Fruit fly (Drosophila melanogaster) whole organism, embryonic: ENCODE data around the gene Nepl7.
A peak's percentile ranks its signal among the peaks of the same experiment; 100 is the strongest.

Source experiments
- Asciz ChIP-seq: fragments of 200-800 bp; sonication (Bioruptor generic); optimal IDR thresholded peaks from 2 replicates; lab custom pipeline; 2017; ENCODE audit warnings: missing biosample characterization, mild to moderate bottlenecking, missing genetic modification characterization, missing genetic modification reagents
- Bdp1 ChIP-seq: fragments of 200-800 bp; sonication (Bioruptor generic); optimal IDR thresholded peaks from 3 replicates; lab custom pipeline; 2016; ENCODE audit warnings: missing biosample characterization, missing genetic modification characterization
- CG10979 ChIP-seq: fragments of 200-800 bp; sonication (Bioruptor generic); optimal IDR thresholded peaks from 2 replicates; lab custom pipeline; 2018; ENCODE audit warnings: missing biosample characterization, mild to moderate bottlenecking, missing genetic modification characterization, moderate library complexity
- CG11398 ChIP-seq: fragments of 200-800 bp; sonication (Bioruptor generic); optimal IDR thresholded peaks from 2 replicates; lab custom pipeline; 2016; ENCODE audit warnings: missing biosample characterization, missing genetic modification characterization
- CG11504 ChIP-seq: fragments of 200-800 bp; sonication (Bioruptor generic); optimal IDR thresholded peaks from 3 replicates; lab custom pipeline; 2019; ENCODE audit warnings: missing biosample characterization, mild to moderate bottlenecking, missing genetic modification characterization, moderate library complexity
- CG13287 ChIP-seq: fragments of 200-800 bp; sonication (Bioruptor generic); IDR thresholded peaks from 2 replicates; pipeline ENCODE4 v1.3.6; 2022; ENCODE audit warnings: missing biosample characterization, missing genetic modification characterization; ENCODE audit not compliant: partially characterized antibody
- CG14014 ChIP-seq: fragments of 200-800 bp; sonication (Bioruptor generic); IDR thresholded peaks from 2 replicates; pipeline ENCODE4 v1.3.6; 2022; ENCODE audit warnings: missing biosample characterization, missing genetic modification characterization
- CG14050 ChIP-seq: fragments of 200-800 bp; sonication (Bioruptor generic); IDR thresholded peaks from 3 replicates; pipeline ENCODE4 v1.3.6; 2022; ENCODE audit warnings: missing biosample characterization, missing genetic modification characterization
- CG14965 ChIP-seq: fragments of 200-800 bp; sonication (Bioruptor generic); optimal IDR thresholded peaks from 2 replicates; lab custom pipeline; 2016; ENCODE audit warnings: missing biosample characterization, missing genetic modification characterization, borderline replicate concordance
- CG15011 ChIP-seq: fragments of 200-800 bp; sonication (Bioruptor generic); optimal IDR thresholded peaks from 3 replicates; lab custom pipeline; 2018; ENCODE audit warnings: missing biosample characterization, mild to moderate bottlenecking, missing genetic modification characterization
- CG15269 ChIP-seq: fragments of 200-800 bp; sonication (Bioruptor generic); optimal IDR thresholded peaks from 2 replicates; lab custom pipeline; 2018; ENCODE audit warnings: missing biosample characterization, mild to moderate bottlenecking, missing genetic modification characterization, moderate library complexity
- CG1647 ChIP-seq: fragments of 200-800 bp; sonication (Bioruptor generic); optimal IDR thresholded peaks from 3 replicates; lab custom pipeline; 2016; ENCODE audit warnings: missing biosample characterization, missing genetic modification characterization
- CG17186 ChIP-seq: fragments of 200-800 bp; sonication (Bioruptor generic); optimal IDR thresholded peaks from 3 replicates; lab custom pipeline; 2017; ENCODE audit warnings: missing biosample characterization, missing genetic modification reagents, missing genetic modification characterization
- CG2116 ChIP-seq: fragments of 200-800 bp; sonication (Bioruptor generic); optimal IDR thresholded peaks from 3 replicates; lab custom pipeline; 2018; ENCODE audit warnings: missing biosample characterization, mild to moderate bottlenecking, missing genetic modification characterization
- CG31224 ChIP-seq: fragments of 200-800 bp; sonication (Bioruptor generic); IDR thresholded peaks from 2 replicates; pipeline ENCODE4 v1.3.6; 2022; ENCODE audit warnings: missing biosample characterization, missing genetic modification characterization
- CG3995 ChIP-seq: fragments of 200-800 bp; sonication (Bioruptor generic); optimal IDR thresholded peaks from 3 replicates; lab custom pipeline; 2016; ENCODE audit warnings: missing biosample characterization, missing genetic modification characterization
- CG4404 ChIP-seq: fragments of 200-800 bp; sonication (Bioruptor generic); IDR thresholded peaks from 2 replicates; pipeline ENCODE4 v1.3.6; 2022; ENCODE audit warnings: missing biosample characterization, missing genetic modification characterization
- CG4617 ChIP-seq: fragments of 200-800 bp; sonication (Bioruptor generic); optimal IDR thresholded peaks from 3 replicates; lab custom pipeline; 2016; ENCODE audit warnings: missing biosample characterization, missing genetic modification characterization, borderline replicate concordance
- CG4854 ChIP-seq: fragments of 200-800 bp; sonication (Bioruptor generic); optimal IDR thresholded peaks from 2 replicates; lab custom pipeline; 2016; ENCODE audit warnings: missing biosample characterization, missing genetic modification characterization, inconsistent platforms
- CG6654 ChIP-seq: fragments of 200-800 bp; sonication (Bioruptor generic); optimal IDR thresholded peaks from 2 replicates; lab custom pipeline; 2017; ENCODE audit warnings: missing biosample characterization, mild to moderate bottlenecking, missing genetic modification characterization
- CG7556 ChIP-seq: fragments of 200-800 bp; sonication (Bioruptor generic); optimal IDR thresholded peaks from 2 replicates; lab custom pipeline; 2017; ENCODE audit warnings: missing biosample characterization, mild to moderate bottlenecking, missing genetic modification characterization
- CG7987 ChIP-seq: fragments of 200-800 bp; sonication (Bioruptor generic); optimal IDR thresholded peaks from 2 replicates; lab custom pipeline; 2018; ENCODE audit warnings: missing biosample characterization, mild to moderate bottlenecking, missing genetic modification characterization, moderate library complexity
- Dref ChIP-seq: fragments of 200-800 bp; sonication (Bioruptor generic); IDR thresholded peaks from 2 replicates; pipeline ENCODE4 v1.3.6; 2022; ENCODE audit warnings: missing biosample characterization, missing genetic modification characterization
- Fer3 ChIP-seq: fragments of 200-800 bp; sonication (Bioruptor generic); optimal IDR thresholded peaks from 2 replicates; lab custom pipeline; 2018; ENCODE audit warnings: missing biosample characterization, mild to moderate bottlenecking, missing genetic modification characterization, moderate library complexity
- Gsc ChIP-seq: fragments of 200-800 bp; sonication (Bioruptor generic); IDR thresholded peaks from 2 replicates; pipeline ENCODE4 v1.3.6; 2022; ENCODE audit warnings: missing biosample characterization, missing genetic modification characterization
- Gug ChIP-seq: fragments of 200-800 bp; sonication (Bioruptor generic); IDR thresholded peaks from 4 replicates; pipeline ENCODE4 v1.3.6; 2022; ENCODE audit warnings: missing biosample characterization, missing genetic modification characterization
- H2.0 ChIP-seq: fragments of 200-800 bp; sonication (Bioruptor generic); IDR thresholded peaks from 2 replicates; pipeline ENCODE4 v1.3.6; 2022; ENCODE audit warnings: missing biosample characterization, missing genetic modification characterization
- HLH3B ChIP-seq: fragments of 200-800 bp; sonication (Bioruptor generic); IDR thresholded peaks from 2 replicates; pipeline ENCODE4 v1.3.6; 2022; ENCODE audit warnings: missing biosample characterization, missing genetic modification characterization
- HLH4C ChIP-seq: fragments of 200-800 bp; sonication (Bioruptor generic); IDR thresholded peaks from 3 replicates; pipeline ENCODE4 v1.3.6; 2022; ENCODE audit warnings: missing biosample characterization, missing genetic modification characterization; ENCODE audit not compliant: partially characterized antibody
- HLH54F ChIP-seq: fragments of 200-800 bp; sonication (Bioruptor generic); optimal IDR thresholded peaks from 3 replicates; lab custom pipeline; 2016; ENCODE audit warnings: missing biosample characterization, missing genetic modification characterization
- Hand ChIP-seq: fragments of 200-800 bp; sonication (Bioruptor generic); optimal IDR thresholded peaks from 2 replicates; lab custom pipeline; 2017; ENCODE audit warnings: mild to moderate bottlenecking, missing biosample characterization, missing genetic modification reagents, missing genetic modification characterization
- Hr39 ChIP-seq: fragments of >200 bp; optimal IDR thresholded peaks from 2 replicates; lab custom pipeline; 2017
- Hsf ChIP-seq: fragments of 200-800 bp; sonication (Bioruptor generic); optimal IDR thresholded peaks from 3 replicates; lab custom pipeline; 2016; ENCODE audit warnings: missing biosample characterization, missing genetic modification characterization
- Mes4 ChIP-seq: fragments of 200-800 bp; sonication (Bioruptor generic); optimal IDR thresholded peaks from 2 replicates; lab custom pipeline; 2016; ENCODE audit warnings: missing biosample characterization, missing genetic modification characterization
- Scr ChIP-seq: fragments of 200-800 bp; sonication (Bioruptor generic); IDR thresholded peaks from 2 replicates; pipeline ENCODE4 v1.3.6; 2022; ENCODE audit warnings: missing biosample characterization, missing genetic modification characterization; ENCODE audit not compliant: partially characterized antibody
- Side ChIP-seq: fragments of 200-800 bp; sonication (Bioruptor generic); optimal IDR thresholded peaks from 2 replicates; lab custom pipeline; 2016; ENCODE audit warnings: missing biosample characterization, missing genetic modification characterization
- Taf1 ChIP-seq: fragments of 200-800 bp; sonication (Bioruptor generic); IDR thresholded peaks from 2 replicates; pipeline ENCODE4 v1.3.6; 2022; ENCODE audit warnings: missing biosample characterization, missing genetic modification characterization
- Tbp ChIP-seq: fragments of >200 bp; optimal IDR thresholded peaks from 2 replicates; lab custom pipeline; 2018; ENCODE audit warnings: missing biosample characterization, missing genetic modification characterization
- ab ChIP-seq: fragments of 200-800 bp; sonication (Bioruptor generic); optimal IDR thresholded peaks from 2 replicates; lab custom pipeline; 2016; ENCODE audit warnings: missing biosample characterization, missing genetic modification characterization
- ap ChIP-seq: fragments of 200-800 bp; sonication (Bioruptor generic); IDR thresholded peaks from 2 replicates; pipeline ENCODE4 v1.3.6; 2022; ENCODE audit warnings: missing biosample characterization, missing genetic modification characterization
- chm ChIP-seq: fragments of 200-800 bp; sonication (Bioruptor generic); IDR thresholded peaks from 2 replicates; pipeline ENCODE4 v1.3.6; 2022; ENCODE audit warnings: missing biosample characterization, missing genetic modification characterization
- cwo ChIP-seq: fragments of 200-800 bp; sonication (Bioruptor generic); optimal IDR thresholded peaks from 3 replicates; lab custom pipeline; 2017; ENCODE audit warnings: missing biosample characterization, missing genetic modification characterization, mild to moderate bottlenecking, moderate library complexity, missing genetic modification reagents
- dan ChIP-seq: fragments of 200-800 bp; sonication (Bioruptor generic); IDR thresholded peaks from 2 replicates; pipeline ENCODE4 v1.3.6; 2022; ENCODE audit warnings: missing biosample characterization, missing genetic modification characterization
- hth ChIP-seq: fragments of >200 bp; optimal IDR thresholded peaks from 2 replicates; lab custom pipeline; 2017; ENCODE audit warnings: inconsistent platforms
- ind ChIP-seq: fragments of 200-800 bp; sonication (Bioruptor generic); optimal IDR thresholded peaks from 3 replicates; lab custom pipeline; 2016; ENCODE audit warnings: missing biosample characterization, missing genetic modification characterization
- pum ChIP-seq: fragments of 200-800 bp; sonication (Bioruptor generic); optimal IDR thresholded peaks from 2 replicates; lab custom pipeline; 2016; ENCODE audit warnings: missing biosample characterization, missing genetic modification characterization
- row ChIP-seq: fragments of 200-800 bp; sonication (Bioruptor generic); IDR thresholded peaks from 3 replicates; pipeline ENCODE4 v1.3.6; 2022; ENCODE audit warnings: missing biosample characterization, missing genetic modification characterization
- tup ChIP-seq: fragments of 200-800 bp; sonication (Bioruptor generic); optimal IDR thresholded peaks from 2 replicates; lab custom pipeline; 2016; ENCODE audit warnings: missing biosample characterization, mild to moderate bottlenecking, missing genetic modification characterization, moderate library complexity
- tx ChIP-seq: fragments of 200-800 bp; sonication (Bioruptor generic); optimal IDR thresholded peaks from 2 replicates; lab custom pipeline; 2016; ENCODE audit warnings: missing biosample characterization, missing genetic modification characterization
- unc-4 ChIP-seq: fragments of 200-800 bp; sonication (Bioruptor generic); IDR thresholded peaks from 2 replicates; pipeline ENCODE4 v1.3.6; 2022; ENCODE audit warnings: missing biosample characterization, missing genetic modification characterization; ENCODE audit not compliant: partially characterized antibody
- wor ChIP-seq: fragments of 200-800 bp; sonication (Bioruptor generic); IDR thresholded peaks from 2 replicates; pipeline ENCODE4 v1.3.6; 2022; ENCODE audit warnings: missing biosample characterization, missing genetic modification characterization

Nepl7 gene

DNA sequence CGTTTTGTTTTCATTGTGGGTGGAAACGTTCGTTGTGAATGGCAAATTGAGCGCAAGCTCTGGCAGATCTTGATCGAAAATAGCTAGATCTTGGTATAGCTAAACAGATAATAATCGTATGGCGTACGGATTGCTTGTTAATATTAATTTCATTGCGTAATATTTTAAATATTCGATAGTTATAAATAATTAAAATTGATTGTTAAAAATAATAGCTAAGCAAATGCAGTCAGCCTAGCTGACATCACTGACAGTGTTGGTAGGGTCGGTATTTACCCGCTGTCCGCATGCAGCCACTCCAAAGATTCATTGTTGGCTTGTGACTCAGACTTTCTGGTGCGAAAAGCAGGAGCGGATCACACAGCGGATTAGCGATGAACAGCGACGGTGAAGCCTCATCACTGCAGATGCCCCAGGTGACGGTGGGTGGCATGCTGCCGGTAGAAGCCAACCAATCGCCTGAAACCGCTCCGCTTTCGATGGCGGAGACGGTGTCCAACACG, 35.0 kb upstream of the Nepl7 start, which contains the start of the genes CG5776 and spict (continued):
- no peak for TF ChIP-seq CG11398
- peak; percentile 77 for TF ChIP-seq CG4404 (GFP tag; lab: Robert Waterston, UW)
- TF ChIP-seq CG31224 (GFP tag; lab: Robert Waterston, UW): peak; percentile 82
- no peak for TF ChIP-seq CG4854 (GFP tag; lab: Kevin White, UChicago)
- no peak for TF ChIP-seq dan (GFP tag; lab: Robert Waterston, UW)
- no peak for TF ChIP-seq Taf1 (GFP tag; lab: Robert Waterston, UW)
- TF ChIP-seq Gug (GFP tag; lab: Robert Waterston, UW): peak; percentile 46; the same call in 2 of the 4 replicates
- TF ChIP-seq ab: no peak
- TF ChIP-seq HLH54F (GFP tag; lab: Kevin White, UChicago): peak; percentile 67
- peak; percentile 7; the same call in 1 of the 2 replicates for TF ChIP-seq chm (GFP tag; lab: Robert Waterston, UW)
- no peak for TF ChIP-seq CG3995 (GFP tag; lab: Kevin White, UChicago)
- no peak for TF ChIP-seq Tbp
- TF ChIP-seq CG17186 (GFP tag; lab: Kevin White, UChicago): peak; percentile 37
- peak; percentile 28 for TF ChIP-seq pum (GFP tag; lab: Kevin White, UChicago)
- TF ChIP-seq Hand (GFP tag; lab: Kevin White, UChicago): peak; percentile 66
- no peak for TF ChIP-seq Gsc (GFP tag; lab: Robert Waterston, UW)
- peak; percentile 3 for TF ChIP-seq tx (GFP tag; lab: Kevin White, UChicago)
- peak; percentile 75 for TF ChIP-seq CG15269 (tag; lab: Kevin White, UChicago)
- no peak for TF ChIP-seq Asciz
- peak; percentile 21 for TF ChIP-seq CG7987 (GFP tag; lab: Kevin White, UChicago)
- peak; percentile 76 for TF ChIP-seq CG14014 (GFP tag; lab: Robert Waterston, UW)
- peak; percentile 97 for TF ChIP-seq row (GFP tag; lab: Robert Waterston, UW)
- no peak for TF ChIP-seq Bdp1
- TF ChIP-seq CG10979 (tag; lab: Kevin White, UChicago): peak; percentile 51
- TF ChIP-seq CG14965 (GFP tag; lab: Kevin White, UChicago): no peak
- peak; percentile 77 for TF ChIP-seq H2.0 (GFP tag; lab: Robert Waterston, UW)
- no peak for TF ChIP-seq unc-4 (GFP tag; lab: Robert Waterston, UW)
- peak; percentile 36; the same call in 1 of the 2 replicates for TF ChIP-seq HLH3B (GFP tag; lab: Robert Waterston, UW)
- TF ChIP-seq tup (GFP tag; lab: Kevin White, UChicago): no peak
- TF ChIP-seq CG13287 (GFP tag; lab: Robert Waterston, UW): peak; percentile 62; the same call in 1 of the 2 replicates
- TF ChIP-seq CG6654 (GFP tag; lab: Kevin White, UChicago): no peak
- TF ChIP-seq ind: peak; percentile 51
- peak; percentile 56; the same call in 1 of the 2 replicates for TF ChIP-seq ap (GFP tag; lab: Robert Waterston, UW)
- TF ChIP-seq Scr (GFP tag; lab: Robert Waterston, UW): peak; percentile 60
- peak; percentile 62 for TF ChIP-seq cwo (GFP tag; lab: Kevin White, UChicago)
- TF ChIP-seq CG4617: peak; percentile 52
- peak; percentile 73 for TF ChIP-seq wor (GFP tag; lab: Robert Waterston, UW)
- peak; percentile 65 for TF ChIP-seq Fer3 (tag; lab: Kevin White, UChicago)
- peak; percentile 74 for TF ChIP-seq CG7556
- peak; percentile 36; the same call in 1 of the 2 replicates for TF ChIP-seq Dref
- TF ChIP-seq hth (lab: Kevin White, UChicago): no peak
- no peak for TF ChIP-seq HLH4C
- peak; percentile 57 for TF ChIP-seq CG15011
- TF ChIP-seq Mes4 (GFP tag; lab: Kevin White, UChicago): no peak
- TF ChIP-seq Hsf (GFP tag; lab: Kevin White, UChicago): peak; percentile 60
- TF ChIP-seq CG1647 (GFP tag; lab: Kevin White, UChicago): no peak
- no peak for TF ChIP-seq Side
- TF ChIP-seq Hr39 (lab: Kevin White, UChicago): no peak
- TF ChIP-seq CG11504 (tag; lab: Kevin White, UChicago): peak; percentile 77
- peak; percentile 75 for TF ChIP-seq CG2116 (GFP tag; lab: Kevin White, UChicago)
- peak; percentile 75; the same call in 2 of the 3 replicates for TF ChIP-seq CG14050 (GFP tag; lab: Robert Waterston, UW)
